Worm (Caenorhabditis elegans): ENCODE results near the gene kap-1.

Gene kap-1

DNA sequence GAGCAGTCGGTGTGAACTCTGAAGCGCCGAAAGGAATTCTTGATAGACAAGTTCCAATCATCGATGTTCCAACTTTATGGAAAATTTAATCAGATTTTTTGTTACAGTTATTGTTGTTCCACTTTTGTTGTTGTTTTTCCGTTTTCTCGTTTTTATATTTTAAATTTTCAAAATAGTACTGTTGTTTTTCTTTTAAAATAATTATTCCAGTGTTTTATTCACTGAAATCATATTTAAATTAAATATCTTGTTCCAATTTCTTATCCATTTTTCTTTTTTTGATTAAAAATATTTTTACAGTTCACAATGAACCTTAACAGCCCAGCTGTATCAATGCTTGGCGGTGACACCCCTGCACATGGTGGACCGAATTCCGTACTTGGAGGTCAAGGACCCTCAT is 45.1 kb downstream of the kap-1 start, which contains the start of gene tbp-1:
TSS of gene tbp-1 (plus strand) at position 301 of the 400 bp plus-strand sequence.
- no peak for TF ChIP-seq nhr-47 (tag; optimal IDR thresholded peaks at IDR 0.05)
- TF ChIP-seq zag-1 (tag; optimal IDR thresholded peaks at IDR 0.05): no peak
- TF ChIP-seq nhr-237 (tag; optimal IDR thresholded peaks at IDR 0.05): no peak
- no peak for TF ChIP-seq efl-1 (optimal IDR thresholded peaks at IDR 0.05)
- no peak for TF ChIP-seq efl-1 (GFP tag; optimal IDR thresholded peaks at IDR 0.05 in 1 of 2)
- TF ChIP-seq grh-1 (GFP tag; IDR thresholded peaks at IDR 0.05): no peak
- TF ChIP-seq lin-13 (GFP tag; optimal IDR thresholded peaks at IDR 0.05): no peak

DNA sequence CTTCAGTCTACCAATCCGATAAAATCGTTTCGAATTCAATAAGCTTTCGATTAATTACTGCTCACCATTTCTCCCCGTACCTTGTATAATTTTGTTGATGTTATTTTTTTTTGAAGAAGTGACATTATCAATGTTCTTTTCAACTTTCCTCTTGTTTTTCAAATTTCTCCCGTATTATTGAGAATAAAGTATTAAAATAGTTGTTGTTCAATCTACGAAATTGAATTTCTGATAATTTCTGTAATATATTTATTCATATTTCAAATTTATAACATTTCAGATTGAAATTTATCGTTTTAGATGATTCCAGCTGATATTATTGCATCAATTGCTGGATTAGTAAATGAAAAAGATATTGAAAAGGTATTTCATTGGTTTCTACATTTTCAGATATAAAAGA is 47.3 kb downstream of the kap-1 start, which contains the start of gene trd-1:
TSS of gene trd-1 (plus strand) at position 301 of the 400 bp plus-strand sequence.
- TF ChIP-seq nhr-11 (tag; optimal IDR thresholded peaks at IDR 0.05) (no peak), nhr-84 (tag; optimal IDR thresholded peaks at IDR 0.05) (no peak), dpl-1 (GFP tag; optimal IDR thresholded peaks at IDR 0.05) (no peak), ces-1 (GFP tag; optimal IDR thresholded peaks at IDR 0.05) (no peak), lin-35 (GFP tag; optimal IDR thresholded peaks at IDR 0.05) (no peak)

DNA sequence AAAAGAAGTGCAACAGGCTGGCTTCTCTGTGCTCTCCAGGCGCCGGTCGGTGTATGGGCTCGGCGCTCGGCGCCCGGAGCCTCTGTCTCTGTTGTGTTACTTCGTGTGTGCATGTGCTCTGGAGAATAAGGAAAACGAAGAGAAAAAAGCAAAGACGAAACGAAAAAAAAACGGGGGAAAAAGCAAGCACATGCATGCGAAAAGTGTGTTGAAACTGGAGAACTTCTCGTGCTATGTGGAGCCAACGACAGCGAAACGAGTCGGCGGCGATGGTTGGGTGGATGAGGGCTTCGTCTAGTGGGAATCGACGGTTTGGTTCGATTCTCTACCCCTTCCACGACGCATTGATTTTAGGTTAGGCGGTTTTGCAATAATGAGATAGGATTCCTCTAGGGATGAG is 48.7 kb downstream of the kap-1 start:
- TF ChIP-seq lin-13 (GFP tag; optimal IDR thresholded peaks at IDR 0.05) (no peak), nhr-237 (tag; optimal IDR thresholded peaks at IDR 0.05) (no peak), snu-23 (GFP tag; optimal IDR thresholded peaks at IDR 0.05) (peak; percentile 33), dpl-1 (GFP tag; optimal IDR thresholded peaks at IDR 0.05) (peak in 2 of 3 experiments; percentile 2 to 16), nhr-19 (GFP tag; conservative IDR thresholded peaks at IDR 0.05) (0 out of 2 replicates have a peak, but pooled peaks have one; percentile 10), fkh-4 (tag; optimal IDR thresholded peaks at IDR 0.05; ENCODE audit: borderline replicate concordance) (no peak), vab-15 (tag; optimal IDR thresholded peaks at IDR 0.05) (no peak), lin-14 (GFP tag; optimal IDR thresholded peaks at IDR 0.05) (peak; percentile 66), nhr-84 (tag; optimal IDR thresholded peaks at IDR 0.05) (no peak), tbx-2 (tag; optimal IDR thresholded peaks at IDR 0.05) (no peak), elt-2 (tag; optimal IDR thresholded peaks at IDR 0.05) (peak; percentile 27), C34B4.2 (tag; optimal IDR thresholded peaks at IDR 0.05) (no peak), snpc-4 (tag; optimal IDR thresholded peaks at IDR 0.05) (no peak), irx-1 (tag; optimal IDR thresholded peaks at IDR 0.05) (no peak), nhr-12 (tag; optimal IDR thresholded peaks at IDR 0.05) (no peak), jun-1 (tag; optimal IDR thresholded peaks at IDR 0.05) (peak; percentile 45), ztf-11 (tag; optimal IDR thresholded peaks at IDR 0.05) (no peak), alr-1 (tag; optimal IDR thresholded peaks at IDR 0.05; ENCODE audit: borderline replicate concordance) (no peak), mdl-1 (tag; optimal IDR thresholded peaks at IDR 0.05) (peak in 1 of 2 experiments; percentile 36), grh-1 (GFP tag; IDR thresholded peaks at IDR 0.05) (no peak), unc-86 (tag; optimal IDR thresholded peaks at IDR 0.05) (peak; percentile 13), mef-2 (tag; optimal IDR thresholded peaks at IDR 0.05) (no peak), fos-1 (tag; optimal IDR thresholded peaks at IDR 0.05) (no peak), C16A3.4 (tag; optimal IDR thresholded peaks at IDR 0.05) (no peak), C04F5.9 (tag; optimal IDR thresholded peaks at IDR 0.05) (no peak), hlh-4 (tag; optimal IDR thresholded peaks at IDR 0.05) (no peak), Y116A8C.19 (tag; optimal IDR thresholded peaks at IDR 0.05; ENCODE audit: borderline replicate concordance) (no peak), ztf-4 (tag; optimal IDR thresholded peaks at IDR 0.05) (no peak), egl-27 (tag; optimal IDR thresholded peaks at IDR 0.05) (no peak), pax-3 (tag; optimal IDR thresholded peaks at IDR 0.05) (no peak), nhr-85 (tag) (no peak), ceh-63 (GFP tag; optimal IDR thresholded peaks at IDR 0.05) (no peak), isw-1 (GFP tag; IDR thresholded peaks at IDR 0.05) (no peak), blmp-1 (tag; optimal IDR thresholded peaks at IDR 0.05) (no peak), fkh-10 (GFP tag; optimal IDR thresholded peaks at IDR 0.05) (peak; percentile 24), ama-1 (optimal IDR thresholded peaks at IDR 0.05) (no peak), ceh-90 (tag; optimal IDR thresholded peaks at IDR 0.05) (no peak), tlp-1 (tag; optimal IDR thresholded peaks at IDR 0.05) (no peak), hlh-17 (GFP tag; optimal IDR thresholded peaks at IDR 0.05; ENCODE audit: borderline replicate concordance) (no peak), elt-3 (tag; optimal IDR thresholded peaks at IDR 0.05) (no peak), aly-2 (tag; optimal IDR thresholded peaks at IDR 0.05) (no peak), rnt-1 (tag; optimal IDR thresholded peaks at IDR 0.05) (peak; percentile 16), unc-30 (tag; optimal IDR thresholded peaks at IDR 0.05) (no peak)
